Fruit fly (Drosophila melanogaster): ENCODE results near the gene spas.

The spas gene

DNA sequence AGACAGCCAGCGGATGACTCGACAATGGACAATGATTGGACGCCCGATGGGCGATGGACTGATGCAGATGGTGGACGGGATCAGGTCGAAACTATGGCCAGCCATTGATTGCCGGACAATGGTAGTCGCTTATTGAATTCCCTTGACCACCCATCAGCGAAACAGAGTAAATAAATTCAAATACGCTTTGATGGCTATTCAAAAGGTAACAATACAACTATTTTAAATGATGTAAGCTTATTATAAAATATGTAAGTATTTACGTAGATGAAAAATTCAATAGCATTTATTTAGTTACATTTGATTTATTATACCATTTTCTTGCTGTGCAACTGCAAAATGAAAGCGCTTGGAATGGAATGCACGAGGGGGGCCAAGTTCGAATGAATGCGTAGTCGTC, 23.4 kb upstream of the spas start (continued):
- TF ChIP-seq Ets96B (tag; optimal IDR thresholded peaks at IDR 0.05): peak; percentile 6
- peak; percentile 11 for TF ChIP-seq CG10631 (GFP tag; optimal IDR thresholded peaks at IDR 0.05)
- no peak for TF ChIP-seq achi (GFP tag; optimal IDR thresholded peaks at IDR 0.05)
- peak; percentile 15; the same call in 1 of the 3 replicates for TF ChIP-seq CG6163 (GFP tag; IDR thresholded peaks at IDR 0.05)
- peak; percentile 13 for TF ChIP-seq CG34406 (GFP tag; optimal IDR thresholded peaks at IDR 0.05)
- no peak for TF ChIP-seq fd59A (GFP tag; optimal IDR thresholded peaks at IDR 0.05)
- no peak for TF ChIP-seq Hr4 (GFP tag; optimal IDR thresholded peaks at IDR 0.05)

DNA sequence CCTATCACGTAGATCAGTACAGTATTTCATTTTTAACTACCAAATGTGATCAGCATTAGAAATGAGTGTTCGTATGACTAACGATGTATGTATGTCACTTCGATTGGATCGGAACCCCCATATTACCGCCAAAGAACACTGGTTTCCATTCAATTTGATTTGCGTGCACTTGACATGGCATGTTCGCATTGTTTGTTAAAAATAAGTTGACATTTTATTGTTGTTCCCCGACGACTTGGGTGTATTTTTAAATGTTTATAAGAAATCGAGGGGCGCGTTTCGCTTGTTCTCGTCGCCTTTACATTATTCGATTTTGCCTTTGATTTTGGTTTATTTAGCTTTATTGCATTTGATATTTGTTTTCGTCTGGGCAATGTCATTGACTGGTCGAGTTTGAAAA, 22.6 kb upstream of the spas start:
- TF ChIP-seq CG16779 (tag; optimal IDR thresholded peaks at IDR 0.05): no peak
- no peak for TF ChIP-seq Eip75B (GFP tag; optimal IDR thresholded peaks at IDR 0.05)
- no peak for TF ChIP-seq CG11294 (GFP tag; IDR thresholded peaks at IDR 0.05)
- no peak for TF ChIP-seq pdm3 (GFP tag; optimal IDR thresholded peaks at IDR 0.05)
- no peak for TF ChIP-seq OdsH (GFP tag; optimal IDR thresholded peaks at IDR 0.05)
- no peak for TF ChIP-seq CG15336 (GFP tag; IDR thresholded peaks at IDR 0.05)
- TF ChIP-seq Lpt (GFP tag; optimal IDR thresholded peaks at IDR 0.05): no peak
- TF ChIP-seq Ets21C (GFP tag; optimal IDR thresholded peaks at IDR 0.05): no peak
- no peak for TF ChIP-seq Hr4 (GFP tag; optimal IDR thresholded peaks at IDR 0.05)

DNA sequence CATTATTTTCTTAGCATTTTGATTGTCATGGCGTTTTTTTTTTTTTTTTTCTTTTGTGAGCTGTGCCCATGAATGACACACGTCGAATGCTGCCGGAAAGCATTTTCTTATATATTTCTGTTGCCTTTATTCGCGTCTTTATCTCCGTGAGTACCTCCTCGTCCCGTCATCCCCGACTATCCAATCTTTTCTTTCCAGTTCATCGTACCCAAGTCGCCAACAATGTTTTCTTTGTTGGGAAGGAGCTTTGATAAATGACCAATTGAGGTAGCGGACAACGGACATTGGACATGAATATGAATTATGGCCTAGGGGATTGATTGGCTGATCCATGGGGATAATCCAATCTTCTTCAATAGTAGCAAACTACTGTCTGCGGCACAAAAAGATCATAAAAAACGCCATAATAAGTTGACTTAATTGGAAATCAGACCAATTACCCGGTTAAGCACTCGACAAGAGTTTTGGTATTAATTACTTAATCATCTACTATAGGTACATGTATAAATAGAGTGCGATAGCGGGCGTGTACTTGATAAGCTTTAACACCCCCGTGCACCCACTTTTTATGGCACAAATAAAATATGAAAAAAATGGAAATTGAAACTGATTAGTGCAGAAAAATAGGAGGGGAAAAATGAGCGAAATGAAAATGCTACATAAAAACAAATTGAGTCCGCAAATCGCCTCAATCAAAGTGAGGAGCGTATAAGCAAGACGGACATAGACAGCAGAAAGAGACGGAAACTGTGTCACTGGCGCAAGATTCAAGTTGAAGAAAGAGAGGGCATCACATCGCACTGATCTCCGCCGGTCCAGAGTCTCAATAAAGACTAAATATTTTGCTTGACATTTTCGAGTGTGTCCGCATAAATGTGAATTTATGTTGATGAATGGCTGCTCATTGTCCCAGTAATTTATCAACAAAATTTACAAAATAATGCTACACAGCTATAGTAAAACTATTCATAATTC, 21.8 kb upstream of the spas start:
- TF ChIP-seq OdsH (GFP tag; optimal IDR thresholded peaks at IDR 0.05): no peak
- TF ChIP-seq CG6276 (GFP tag; optimal IDR thresholded peaks at IDR 0.05): no peak
- no peak for TF ChIP-seq net (GFP tag; optimal IDR thresholded peaks at IDR 0.05)
- TF ChIP-seq Eip78C (GFP tag): peak; percentile 41
- TF ChIP-seq CG1621 (tag; optimal IDR thresholded peaks at IDR 0.05): no peak
- peak; percentile 13 for TF ChIP-seq Eip75B (GFP tag; optimal IDR thresholded peaks at IDR 0.05)
- no peak for TF ChIP-seq Blimp-1 (GFP tag; optimal IDR thresholded peaks at IDR 0.05)
- no peak for TF ChIP-seq CG31627 (GFP tag; optimal IDR thresholded peaks at IDR 0.05)
- TF ChIP-seq pdm3 (GFP tag; optimal IDR thresholded peaks at IDR 0.05): no peak
- no peak for TF ChIP-seq Met (GFP tag; optimal IDR thresholded peaks at IDR 0.05)
- TF ChIP-seq Eip93F (GFP tag; optimal IDR thresholded peaks at IDR 0.05): peak; percentile 57
- no peak for TF ChIP-seq Ets96B (tag; optimal IDR thresholded peaks at IDR 0.05)
- 0 out of 2 replicates have a peak, but pooled peaks have one; percentile 26 for TF ChIP-seq CG15336 (GFP tag; IDR thresholded peaks at IDR 0.05)
- TF ChIP-seq CG6854 (GFP tag; optimal IDR thresholded peaks at IDR 0.05): no peak
- no peak for TF ChIP-seq CG11762 (GFP tag; optimal IDR thresholded peaks at IDR 0.05; ENCODE audit: insufficient read depth)
- TF ChIP-seq dsx (GFP tag; optimal IDR thresholded peaks at IDR 0.05; ENCODE audit: poor library complexity, severe bottlenecking): peak; percentile 31
- no peak for TF ChIP-seq dac (GFP tag; optimal IDR thresholded peaks at IDR 0.05)
- TF ChIP-seq spab (GFP tag; optimal IDR thresholded peaks at IDR 0.05): no peak
- TF ChIP-seq CG7368 (GFP tag; optimal IDR thresholded peaks at IDR 0.05): no peak
- no peak for TF ChIP-seq fkh (GFP tag; optimal IDR thresholded peaks at IDR 0.05)
- peak; percentile 85 for TF ChIP-seq Sox14 (GFP tag; optimal IDR thresholded peaks at IDR 0.05)
- TF ChIP-seq cyc (GFP tag; optimal IDR thresholded peaks at IDR 0.05): no peak
- TF ChIP-seq CG8319 (GFP tag; optimal IDR thresholded peaks at IDR 0.05): no peak
- no peak for TF ChIP-seq CG32006 (GFP tag; optimal IDR thresholded peaks at IDR 0.05)
- TF ChIP-seq fd85E (GFP tag; optimal IDR thresholded peaks at IDR 0.05): no peak
- TF ChIP-seq CG11902 (GFP tag; optimal IDR thresholded peaks at IDR 0.05): no peak
- no peak for TF ChIP-seq salr (GFP tag; optimal IDR thresholded peaks at IDR 0.05)
- no peak for TF ChIP-seq Hr39 (GFP tag; optimal IDR thresholded peaks at IDR 0.05)
- TF ChIP-seq topi (GFP tag; optimal IDR thresholded peaks at IDR 0.05): no peak
- TF ChIP-seq acj6 (GFP tag; optimal IDR thresholded peaks at IDR 0.05): no peak
- TF ChIP-seq CG34406 (GFP tag; optimal IDR thresholded peaks at IDR 0.05): no peak
- peak; percentile 0 for TF ChIP-seq Sox102F (GFP tag; optimal IDR thresholded peaks at IDR 0.05)
- no peak for TF ChIP-seq Ets21C (GFP tag; optimal IDR thresholded peaks at IDR 0.05)
- no peak for TF ChIP-seq Gug (GFP tag; IDR thresholded peaks at IDR 0.05)
- TF ChIP-seq Hr38 (GFP tag; optimal IDR thresholded peaks at IDR 0.05): no peak
- no peak for TF ChIP-seq esn (GFP tag; optimal IDR thresholded peaks at IDR 0.05)
- TF ChIP-seq achi (GFP tag; optimal IDR thresholded peaks at IDR 0.05): no peak
- TF ChIP-seq CG8119 (GFP tag; IDR thresholded peaks at IDR 0.05): 0 out of 3 replicates have a peak, but pooled peaks have one; percentile 13
